Fruit fly (Drosophila melanogaster): ENCODE data around the gene CG13995.
A peak's percentile ranks its signal among the peaks of the same experiment; 100 is the strongest.

The CG13995 gene

dm6 chr2L:6045484-6045883, 8.6 kb upstream of the CG13995 start:
- TF ChIP-seq CG8478 (optimal IDR thresholded peaks at IDR 0.05) (no peak), CTCF (optimal IDR thresholded peaks at IDR 0.05) (no peak)

- TF ChIP-seq CTCF (optimal IDR thresholded peaks at IDR 0.05): no peak
- no peak for TF ChIP-seq CG8478 (optimal IDR thresholded peaks at IDR 0.05)
Measured at dm6 chr2L:6045972-6046718, 8.0 kb upstream of the CG13995 start, which contains the start of gene Pfas. TSS of gene Pfas (minus strand) at chr2L:6046050.

- no peak for TF ChIP-seq CG8478 (optimal IDR thresholded peaks at IDR 0.05)
Measured at dm6 chr2L:6046865-6047264, 7.2 kb upstream of the CG13995 start.

dm6 chr2L:6047528-6048160, 6.5 kb upstream of the CG13995 start, which contains the start of gene IPIP:
TSS of gene IPIP (plus strand) at chr2L:6048002.
- peak in 1 of 2 experiments; percentile 38 for TF ChIP-seq CTCF (optimal IDR thresholded peaks at IDR 0.05)
- TF ChIP-seq CG8478 (optimal IDR thresholded peaks at IDR 0.05): no peak

dm6 chr2L:6048542-6048941, 5.6 kb upstream of the CG13995 start, which contains the start of the genes CG34179 and slmo:
TSS of gene CG34179 (minus strand) at chr2L:6048706.
TSS of gene slmo (minus strand) at chr2L:6048706.
- TF ChIP-seq CG8478 (optimal IDR thresholded peaks at IDR 0.05) (no peak), CTCF (optimal IDR thresholded peaks at IDR 0.05) (no peak)

- TF ChIP-seq CG8478 (optimal IDR thresholded peaks at IDR 0.05) (no peak), CTCF (optimal IDR thresholded peaks at IDR 0.05) (peak in 1 of 2 experiments; percentile 20)
Measured at dm6 chr2L:6050575-6050974, 3.5 kb upstream of the CG13995 start, which contains the start of gene CG9135. TSS of gene CG9135 (plus strand) at chr2L:6050800.

dm6 chr2L:6051212-6051621, 2.9 kb upstream of the CG13995 start:
- TF ChIP-seq CTCF (optimal IDR thresholded peaks at IDR 0.05): no peak
- TF ChIP-seq CG8478 (optimal IDR thresholded peaks at IDR 0.05): no peak

- TF ChIP-seq CG8478 (optimal IDR thresholded peaks at IDR 0.05) (no peak), CTCF (optimal IDR thresholded peaks at IDR 0.05) (no peak)
Measured at dm6 chr2L:6060210-6060609, 6.1 kb downstream of the CG13995 start, which contains the start of gene CG34180. TSS of gene CG34180 (plus strand) at chr2L:6060510.

dm6 chr2L:6062382-6063082, 8.4 kb downstream of the CG13995 start, which contains the start of the genes ND-51 and CG13994:
TSS of gene ND-51 (minus strand) at chr2L:6062757.
TSS of gene CG13994 (plus strand) at chr2L:6062989.
- TF ChIP-seq CG8478 (optimal IDR thresholded peaks at IDR 0.05) (no peak), CTCF (optimal IDR thresholded peaks at IDR 0.05) (no peak)

- TF ChIP-seq CG8478 (optimal IDR thresholded peaks at IDR 0.05) (no peak), CTCF (optimal IDR thresholded peaks at IDR 0.05) (no peak)
Measured at dm6 chr2L:6065823-6066222, 11.7 kb downstream of the CG13995 start, which contains the start of the genes Fbw5 and CG9147. TSS of gene Fbw5 (minus strand) at chr2L:6065953. TSS of gene CG9147 (plus strand) at chr2L:6065997.

dm6 chr2L:6068544-6069251, 14.6 kb downstream of the CG13995 start, which contains the start of the genes CG9150 and Pfdn1:
TSS of gene CG9150 (minus strand) at chr2L:6068594.
TSS of gene Pfdn1 (plus strand) at chr2L:6069079.
- no peak for TF ChIP-seq CTCF (optimal IDR thresholded peaks at IDR 0.05)
- no peak for TF ChIP-seq CG8478 (optimal IDR thresholded peaks at IDR 0.05)

- TF ChIP-seq CTCF (optimal IDR thresholded peaks at IDR 0.05) (peak in 1 of 2 experiments; percentile 37), CG8478 (optimal IDR thresholded peaks at IDR 0.05) (no peak)
Measured at dm6 chr2L:6070656-6071231, 16.6 kb downstream of the CG13995 start, which contains the start of the genes CG9154 and Kr-h2. TSS of gene CG9154 (minus strand) at chr2L:6070686. TSS of gene Kr-h2 (plus strand) at chr2L:6070990.

- TF ChIP-seq CG8478 (optimal IDR thresholded peaks at IDR 0.05): no peak
- no peak for TF ChIP-seq CTCF (optimal IDR thresholded peaks at IDR 0.05)
Measured at dm6 chr2L:6072124-6072523, 18.0 kb downstream of the CG13995 start.

- no peak for TF ChIP-seq CG8478 (optimal IDR thresholded peaks at IDR 0.05)
Measured at dm6 chr2L:6073894-6074293, 19.8 kb downstream of the CG13995 start.
